Worm (Caenorhabditis elegans): ENCODE measurements around the gene pyr-1.

Gene pyr-1

ce11 chrII:8603567-8604359 is 47.1 kb upstream of the pyr-1 start, which contains the start of gene suf-1 (continued):
- TF ChIP-seq F37B4.10 (GFP tag; IDR thresholded peaks at IDR 0.05) (no peak), Y53F4B.3 (GFP tag; IDR thresholded peaks at IDR 0.05) (no peak), ccch-3 (GFP tag; optimal IDR thresholded peaks at IDR 0.05) (no peak), let-526 (GFP tag; IDR thresholded peaks at IDR 0.05) (no peak), attf-5 (GFP tag; optimal IDR thresholded peaks at IDR 0.05) (peak; percentile 24), fkh-3 (tag; optimal IDR thresholded peaks at IDR 0.05) (no peak), ceh-91 (GFP tag; IDR thresholded peaks at IDR 0.05) (no peak), akir-1 (GFP tag; optimal IDR thresholded peaks at IDR 0.05) (no peak), ztf-26 (tag; optimal IDR thresholded peaks at IDR 0.05) (no peak), bed-2 (GFP tag; IDR thresholded peaks at IDR 0.05) (no peak), athp-1 (tag; optimal IDR thresholded peaks at IDR 0.05) (peak; percentile 40), ceh-40 (GFP tag; IDR thresholded peaks at IDR 0.05) (no peak), snpc-1.3 (tag; optimal IDR thresholded peaks at IDR 0.05; ENCODE audit: insufficient read depth) (peak; percentile 2), hmg-1.2 (GFP tag; IDR thresholded peaks at IDR 0.05) (peak; percentile 49; the same call in 1 of the 2 replicates), mel-28 (tag; optimal IDR thresholded peaks at IDR 0.05; ENCODE audit: borderline replicate concordance) (no peak)

- peak; percentile 16 for TF ChIP-seq F49E8.2 (tag; optimal IDR thresholded peaks at IDR 0.05; ENCODE audit: insufficient read depth)
- no peak for TF ChIP-seq ceh-58 (GFP tag; IDR thresholded peaks at IDR 0.05)
- TF ChIP-seq ztf-26 (tag; optimal IDR thresholded peaks at IDR 0.05): no peak
- TF ChIP-seq lin-35 (GFP tag; optimal IDR thresholded peaks at IDR 0.05): no peak
- no peak for TF ChIP-seq mxl-1 (tag; optimal IDR thresholded peaks at IDR 0.05)
- TF ChIP-seq repo-1 (tag; optimal IDR thresholded peaks at IDR 0.05): no peak
Observed at ce11 chrII:8606549-8606948, 44.4 kb upstream of the pyr-1 start, which contains the start of gene F28C6.8. TSS of gene F28C6.8 (plus strand) at chrII:8606849.

- TF ChIP-seq F55B11.4 (tag; optimal IDR thresholded peaks at IDR 0.05; ENCODE audit: borderline replicate concordance, insufficient read depth): no peak
- peak; percentile 28 for TF ChIP-seq him-1 (tag; optimal IDR thresholded peaks at IDR 0.05)
Observed at ce11 chrII:8607662-8608061, 43.2 kb upstream of the pyr-1 start, which contains the start of gene F28C6.10. TSS of gene F28C6.10 (plus strand) at chrII:8607962.

ce11 chrII:8610085-8610484 is 40.8 kb upstream of the pyr-1 start, which contains the start of gene F28C6.9:
TSS of gene F28C6.9 (minus strand) at chrII:8610185.
- no peak for TF ChIP-seq Y56A3A.18 (GFP tag; IDR thresholded peaks at IDR 0.05)
- no peak for TF ChIP-seq B0019.2 (GFP tag; conservative IDR thresholded peaks at IDR 0.05)
- TF ChIP-seq F57C9.4 (tag; optimal IDR thresholded peaks at IDR 0.05): no peak
- no peak for TF ChIP-seq nhr-179 (tag; optimal IDR thresholded peaks at IDR 0.05)
- no peak for TF ChIP-seq ztf-22 (GFP tag; optimal IDR thresholded peaks at IDR 0.05)
- TF ChIP-seq nfya-2 (GFP tag; IDR thresholded peaks at IDR 0.05): no peak
- TF ChIP-seq snpc-1.1 (tag; optimal IDR thresholded peaks at IDR 0.05; ENCODE audit: insufficient read depth): no peak
- no peak for TF ChIP-seq egl-18 (GFP tag; IDR thresholded peaks at IDR 0.05)
- TF ChIP-seq tbx-9 (tag; optimal IDR thresholded peaks at IDR 0.05; ENCODE audit: borderline replicate concordance): no peak

- TF ChIP-seq F22D6.2 (tag; optimal IDR thresholded peaks at IDR 0.05): no peak
Observed at ce11 chrII:8610585-8610984, 40.3 kb upstream of the pyr-1 start.

Measured in whole organism, young adult.